Worm (Caenorhabditis elegans): Measurements from ENCODE around the gene F02D8.1.

- no peak for TF ChIP-seq dao-5 (tag; optimal IDR thresholded peaks at IDR 0.05)
- no peak for TF ChIP-seq W03F9.2 (tag; optimal IDR thresholded peaks at IDR 0.05)
Observed at ce11 chrV:14948566-14948965, 29.9 kb downstream of the F02D8.1 start.

All from whole organism, L4/young adult.